Fruit fly (Drosophila melanogaster) Kc167 (cell line): ENCODE measurements around the gene Doa.

ENCODE experiments used
- Myc ChIP-seq: fragments of >200 bp; optimal IDR thresholded peaks from 2 replicates; lab custom pipeline; 2017; ENCODE audit warnings: missing external identifiers
- Sin3A ChIP-seq: fragments of >200 bp; optimal IDR thresholded peaks from 2 replicates; lab custom pipeline; 2018; ENCODE audit warnings: missing external identifiers
- h ChIP-seq: fragments of >200 bp; optimal IDR thresholded peaks from 3 replicates; lab custom pipeline; 2018; ENCODE audit warnings: missing external identifiers
- insv ChIP-seq: fragments of >200 bp; optimal IDR thresholded peaks from 3 replicates; lab custom pipeline; 2018; ENCODE audit warnings: missing external identifiers
- psq ChIP-seq: fragments of >200 bp; optimal IDR thresholded peaks from 2 replicates; lab custom pipeline; 2017; ENCODE audit warnings: missing external identifiers
- ttk ChIP-seq: sonication (Bioruptor generic); optimal IDR thresholded peaks from 2 replicates; lab custom pipeline; 2017; ENCODE audit warnings: missing external identifiers

- no peak for TF ChIP-seq h (lab: Kevin White, UChicago)
- TF ChIP-seq Myc (lab: Kevin White, UChicago), result no peak
- no peak for TF ChIP-seq insv (lab: Kevin White, UChicago)
- TF ChIP-seq psq (lab: Kevin White, UChicago), result no peak
- TF ChIP-seq ttk (lab: Kevin White, UChicago), result no peak
- TF ChIP-seq Sin3A, result no peak
Measured at dm6 chr3R:28850662-28851257, 37.1 kb upstream of the Doa start.
